Fruit fly (Drosophila melanogaster): Measurements from ENCODE around the gene CG46448.
A peak's percentile ranks its signal among the peaks of the same experiment; 100 is the strongest.

The CG46448 gene

dm6 chr2L:2357228-2357656 is 34.2 kb upstream of the CG46448 start, which contains the start of gene CG9967 (continued):
- TF ChIP-seq tgo (GFP tag; IDR thresholded peaks at IDR 0.05) (no peak), yki (optimal IDR thresholded peaks at IDR 0.05) (no peak), CG7839 (tag; optimal IDR thresholded peaks at IDR 0.05) (no peak), CG18011 (GFP tag; optimal IDR thresholded peaks at IDR 0.05) (no peak), CG9609 (GFP tag; optimal IDR thresholded peaks at IDR 0.05) (no peak), corto (GFP tag; optimal IDR thresholded peaks at IDR 0.05) (no peak), CG6254 (GFP tag; optimal IDR thresholded peaks at IDR 0.05) (no peak), pzg (GFP tag; optimal IDR thresholded peaks at IDR 0.05) (peak; percentile 53), Asciz (GFP tag; optimal IDR thresholded peaks at IDR 0.05) (no peak), seq (GFP tag; IDR thresholded peaks at IDR 0.05) (no peak), CG3281 (GFP tag; optimal IDR thresholded peaks at IDR 0.05) (no peak), CG17912 (GFP tag; optimal IDR thresholded peaks at IDR 0.05) (no peak), zfh2 (GFP tag; optimal IDR thresholded peaks at IDR 0.05) (no peak), Bteb2 (GFP tag; optimal IDR thresholded peaks at IDR 0.05) (no peak), pum (GFP tag; optimal IDR thresholded peaks at IDR 0.05) (no peak), CG1603 (tag; optimal IDR thresholded peaks at IDR 0.05) (peak; percentile 6), CG2875 (GFP tag; optimal IDR thresholded peaks at IDR 0.05) (no peak), CG10321 (GFP tag; IDR thresholded peaks at IDR 0.05) (no peak), dm (GFP tag; optimal IDR thresholded peaks at IDR 0.05) (no peak), cas (GFP tag; IDR thresholded peaks at IDR 0.05) (no peak), shn (GFP tag; optimal IDR thresholded peaks at IDR 0.05) (no peak), lmd (GFP tag; IDR thresholded peaks at IDR 0.05) (no peak), nmo (GFP tag; optimal IDR thresholded peaks at IDR 0.05) (peak; percentile 29), exex (tag; optimal IDR thresholded peaks at IDR 0.05) (no peak), Bdp1 (GFP tag; optimal IDR thresholded peaks at IDR 0.05) (no peak), HmgD (GFP tag; optimal IDR thresholded peaks at IDR 0.05) (no peak), crc (GFP tag; optimal IDR thresholded peaks at IDR 0.05) (no peak), vnd (GFP tag; IDR thresholded peaks at IDR 0.05; ENCODE audit: partially characterized antibody) (no peak), CG8765 (GFP tag; IDR thresholded peaks at IDR 0.05) (no peak), CG14014 (GFP tag; IDR thresholded peaks at IDR 0.05) (no peak), CG10565 (GFP tag; optimal IDR thresholded peaks at IDR 0.05) (no peak), CG30403 (GFP tag; optimal IDR thresholded peaks at IDR 0.05) (peak; percentile 21), CG6689 (GFP tag; IDR thresholded peaks at IDR 0.05) (no peak), toy (GFP tag; IDR thresholded peaks at IDR 0.05) (no peak), cato (GFP tag; optimal IDR thresholded peaks at IDR 0.05; ENCODE audit: borderline replicate concordance) (no peak), CG13287 (GFP tag; IDR thresholded peaks at IDR 0.05; ENCODE audit: partially characterized antibody) (peak; percentile 69), CG12104 (GFP tag; optimal IDR thresholded peaks at IDR 0.05) (no peak), Side (GFP tag; optimal IDR thresholded peaks at IDR 0.05) (no peak), HLHmδ (GFP tag; optimal IDR thresholded peaks at IDR 0.05) (no peak), lola (GFP tag; optimal IDR thresholded peaks at IDR 0.05) (no peak), fd102C (GFP tag; optimal IDR thresholded peaks at IDR 0.05) (no peak), emc (GFP tag; optimal IDR thresholded peaks at IDR 0.05) (no peak), CG12391 (tag; optimal IDR thresholded peaks at IDR 0.05) (peak; percentile 43), CG4617 (GFP tag; optimal IDR thresholded peaks at IDR 0.05; ENCODE audit: borderline replicate concordance) (peak; percentile 17), CG32772 (GFP tag; IDR thresholded peaks at IDR 0.05) (no peak), D19B (GFP tag; optimal IDR thresholded peaks at IDR 0.05) (no peak), esg (GFP tag; conservative IDR thresholded peaks at IDR 0.05) (no peak), dysf (GFP tag; IDR thresholded peaks at IDR 0.05) (no peak), phol (tag; optimal IDR thresholded peaks at IDR 0.05) (peak; percentile 28), Eip74EF (GFP tag; optimal IDR thresholded peaks at IDR 0.05) (no peak), Max (GFP tag; optimal IDR thresholded peaks at IDR 0.05) (no peak)

Data from whole organism, embryonic.